Fruit fly (Drosophila melanogaster): ENCODE data around the gene obst-E.

dm6 chr2L:5793098-5793497 lies 27.2 kb upstream of the obst-E start:
- TF ChIP-seq Med (GFP tag) (no peak), CG10267 (tag; optimal IDR thresholded peaks at IDR 0.05) (no peak), zfh1 (GFP tag; IDR thresholded peaks at IDR 0.05) (no peak), dmrt99B (tag; optimal IDR thresholded peaks at IDR 0.05) (no peak), CG11504 (tag; optimal IDR thresholded peaks at IDR 0.05) (no peak)

Data from whole organism, embryonic.